Worm (Caenorhabditis elegans) whole organism, early embryonic: Measurements from ENCODE around the gene K02E11.7.
"Not testable (repeated sequence)": the region's sequence is repeated elsewhere in the genome, so short reads cannot be mapped to it uniquely, and the experiment has no call there.

Experiments used
- B0310.2 ChIP-seq: sonication (generic microtip); optimal IDR thresholded peaks from 2 replicates; lab custom pipeline; 2016; ENCODE audit warnings: mild to moderate bottlenecking, missing genetic modification characterization, missing compliant biosample characterization
- F13C5.2 ChIP-seq: sonication (generic microtip); optimal IDR thresholded peaks from 2 replicates; lab custom pipeline; 2017; ENCODE audit warnings: mild to moderate bottlenecking, missing genetic modification characterization, inconsistent platforms, missing compliant biosample characterization
- aly-1 ChIP-seq: sonication (generic microtip); optimal IDR thresholded peaks from 2 replicates; lab custom pipeline; 2016; ENCODE audit warnings: missing genetic modification characterization, missing compliant biosample characterization
- ama-1 ChIP-seq: fragments of 150-350 bp; optimal IDR thresholded peaks from 2 replicates; lab custom pipeline; 2014
- ceh-13 ChIP-seq: fragments of 200-800 bp; sonication (Bioruptor generic); optimal IDR thresholded peaks from 2 replicates; lab custom pipeline; 2018; ENCODE audit warnings: mild to moderate bottlenecking, missing genetic modification characterization, missing compliant biosample characterization
- ceh-36 ChIP-seq: sonication (generic microtip); optimal IDR thresholded peaks from 2 replicates; lab custom pipeline; 2016; ENCODE audit warnings: missing genetic modification characterization, inconsistent platforms, missing compliant biosample characterization
- ets-7 ChIP-seq: sonication (generic microtip); optimal IDR thresholded peaks from 2 replicates; lab custom pipeline; 2016; ENCODE audit warnings: missing genotype, missing genetic modification characterization, missing compliant biosample characterization
- flt-1 ChIP-seq: fragments of 200-800 bp; sonication (Bioruptor generic); IDR thresholded peaks from 2 replicates; pipeline ENCODE4 v1.3.6; 2022; ENCODE audit warnings: missing genetic modification characterization, missing compliant biosample characterization
- hmbx-1 ChIP-seq: sonication (generic microtip); optimal IDR thresholded peaks from 2 replicates; lab custom pipeline; 2016; ENCODE audit warnings: mild to moderate bottlenecking, missing genetic modification characterization, missing compliant biosample characterization
- hmg-4 ChIP-seq: fragments of 200-800 bp; sonication (Bioruptor generic); optimal IDR thresholded peaks from 2 replicates; lab custom pipeline; 2018; ENCODE audit warnings: mild to moderate bottlenecking, missing genetic modification characterization, missing compliant biosample characterization
- hnd-1 ChIP-seq: sonication (generic microtip); optimal IDR thresholded peaks from 2 replicates; lab custom pipeline; 2016; ENCODE audit warnings: missing genetic modification characterization, missing compliant biosample characterization
- pes-1 ChIP-seq: fragments of 200-800 bp; sonication (Bioruptor generic); IDR thresholded peaks from 2 replicates; pipeline ENCODE4 v1.3.6; 2022; ENCODE audit warnings: missing genetic modification reagents, missing genetic modification characterization, missing compliant biosample characterization
- scrt-1 ChIP-seq: fragments of 200-800 bp; sonication (Bioruptor generic); IDR thresholded peaks from 2 replicates; pipeline ENCODE4 v1.3.6; 2022; ENCODE audit warnings: missing genetic modification characterization, missing compliant biosample characterization
- sea-1 ChIP-seq: fragments of 200-800 bp; sonication (Bioruptor generic); conservative IDR thresholded peaks from 2 replicates; pipeline ENCODE4 v1.3.6; 2022; ENCODE audit warnings: missing genetic modification characterization, missing compliant biosample characterization
- tbx-11 ChIP-seq: fragments of 200-800 bp; sonication (Bioruptor generic); IDR thresholded peaks from 2 replicates; pipeline ENCODE4 v1.3.6; 2022; ENCODE audit warnings: missing genetic modification characterization, missing compliant biosample characterization
- tbx-37 ChIP-seq: fragments of 200-800 bp; sonication (Bioruptor generic); conservative IDR thresholded peaks from 2 replicates; pipeline ENCODE4 v1.3.6; 2022; ENCODE audit warnings: missing genetic modification reagents, missing genetic modification characterization, missing compliant biosample characterization
- tra-4 ChIP-seq: sonication (generic microtip); optimal IDR thresholded peaks from 2 replicates; lab custom pipeline; 2017; ENCODE audit warnings: missing genetic modification characterization, missing compliant biosample characterization

K02E11.7 gene

DNA sequence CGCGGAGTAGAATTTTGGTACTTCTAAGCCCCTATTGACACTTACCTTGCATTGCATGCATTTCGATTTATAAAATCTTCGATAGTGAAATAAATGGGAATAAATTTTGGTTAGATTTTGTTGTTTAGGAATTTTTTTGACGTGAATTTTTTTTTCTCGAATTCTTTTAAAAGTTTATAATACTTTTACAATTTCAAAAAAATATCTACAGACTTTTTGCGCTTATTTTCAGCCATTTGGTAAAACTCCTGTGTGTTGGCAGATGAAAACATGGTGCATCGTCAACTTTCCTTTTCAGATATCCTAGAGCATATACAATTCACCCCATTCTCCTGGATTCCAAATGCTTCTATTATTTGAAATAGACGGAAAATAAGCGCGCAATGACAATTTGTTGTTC is 36.5 kb upstream of the K02E11.7 start, which contains the start of gene F14D7.18:
TSS of gene F14D7.18 (minus strand) at position 101 of the 400 bp plus-strand sequence.
- no peak for TF ChIP-seq ama-1 (lab: Kevin White, UChicago)
- TF ChIP-seq tbx-37 = no peak
- TF ChIP-seq pes-1 (GFP tag; lab: Robert Waterston, UW) = no peak
- TF ChIP-seq hnd-1 (tag; lab: Kevin White, UChicago) = no peak
- TF ChIP-seq aly-1 (tag; lab: Kevin White, UChicago) = no peak
- no peak for TF ChIP-seq ceh-13 (GFP tag; lab: Kevin White, UChicago)
- TF ChIP-seq tra-4 = no peak

DNA sequence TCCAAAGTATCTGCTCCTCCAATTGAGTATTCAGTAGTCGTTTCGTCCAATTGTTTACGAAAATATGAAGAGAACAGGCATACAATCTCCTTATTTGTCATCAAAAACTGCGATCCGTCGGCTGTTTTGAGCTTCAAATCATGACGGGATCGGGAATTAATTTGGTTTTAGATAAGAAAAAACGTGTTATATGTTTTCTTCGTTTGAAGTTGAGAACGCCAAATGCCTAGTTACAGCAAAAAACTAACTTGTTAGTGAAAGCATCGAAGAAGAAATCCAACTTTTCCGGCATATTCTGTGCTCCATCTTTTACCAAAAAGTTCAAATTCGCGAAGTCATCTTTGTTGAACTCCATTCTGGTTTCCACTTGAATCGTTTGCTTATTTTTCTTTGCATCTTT is 35.2 kb upstream of the K02E11.7 start, which contains the start of gene F14D7.1:
TSS of gene F14D7.1 (minus strand) at position 101 of the 400 bp plus-strand sequence.
- TF ChIP-seq F13C5.2 (tag; lab: Kevin White, UChicago) = no peak
- TF ChIP-seq tbx-37 = no peak
- TF ChIP-seq hnd-1 (tag; lab: Kevin White, UChicago) = no peak
- TF ChIP-seq sea-1 (GFP tag; lab: Robert Waterston, UW) = no peak
- no peak for TF ChIP-seq ceh-36 (tag; lab: Kevin White, UChicago)

DNA sequence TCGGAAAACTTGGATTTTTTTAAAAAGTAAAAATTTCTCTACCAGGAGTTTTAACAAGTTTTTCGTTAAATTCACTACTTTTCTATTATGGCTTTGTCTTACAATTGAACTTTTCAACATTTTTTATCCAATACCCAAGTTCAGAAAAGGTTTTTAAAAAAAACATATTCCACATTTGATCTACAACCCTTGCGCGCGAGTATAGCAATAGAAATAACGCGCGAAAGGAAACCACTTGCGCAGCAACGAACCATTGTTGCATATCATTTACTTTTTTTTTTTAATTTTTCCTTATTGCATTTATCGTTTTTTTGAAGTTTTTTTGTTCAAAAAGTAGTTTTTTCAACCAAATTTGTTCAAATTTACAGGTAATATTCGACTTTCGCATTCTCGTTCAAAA is 31.7 kb upstream of the K02E11.7 start, which contains the start of gene F40G12.11:
TSS of gene F40G12.11 (plus strand) at position 369 of the 400 bp plus-strand sequence.
- no peak for TF ChIP-seq pes-1 (GFP tag; lab: Robert Waterston, UW)

DNA sequence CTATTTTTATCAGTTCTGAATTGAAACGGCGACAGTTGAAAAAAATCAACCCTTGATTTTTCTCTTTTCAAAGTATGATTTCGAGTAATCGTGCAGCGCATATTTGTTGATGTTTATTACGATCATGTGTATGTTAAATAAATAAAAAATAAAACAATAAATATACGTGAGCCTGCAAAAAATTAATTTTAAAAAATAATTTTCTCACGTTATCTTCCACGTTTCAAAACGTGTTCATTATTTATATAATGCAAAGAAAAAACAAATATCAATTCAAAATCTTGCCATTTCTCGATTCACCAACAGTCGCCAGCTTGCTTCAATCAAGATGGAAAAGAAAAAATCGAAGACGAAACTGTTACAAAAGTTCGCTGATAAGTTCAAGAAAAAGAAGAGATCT is 29.1 kb upstream of the K02E11.7 start, which contains the start of gene F40G12.10:
TSS of gene F40G12.10 (plus strand) at position 301 of the 400 bp plus-strand sequence.
- no peak for TF ChIP-seq hmbx-1
- no peak for TF ChIP-seq tbx-11
- no peak for TF ChIP-seq hnd-1 (tag; lab: Kevin White, UChicago)
- TF ChIP-seq ceh-13 (GFP tag; lab: Kevin White, UChicago) = no peak
- no peak for TF ChIP-seq F13C5.2 (tag; lab: Kevin White, UChicago)
- TF ChIP-seq sea-1 (GFP tag; lab: Robert Waterston, UW) = no peak
- TF ChIP-seq ama-1 (lab: Kevin White, UChicago) = no peak
- no peak for TF ChIP-seq ets-7
- no peak for TF ChIP-seq tbx-37
- TF ChIP-seq aly-1 (tag; lab: Kevin White, UChicago) = no peak
- TF ChIP-seq scrt-1 = no peak
- TF ChIP-seq B0310.2 = no peak
- no peak for TF ChIP-seq ceh-36 (tag; lab: Kevin White, UChicago)
- no peak for TF ChIP-seq hmg-4 (GFP tag; lab: Kevin White, UChicago)
- TF ChIP-seq flt-1 (GFP tag; lab: Robert Waterston, UW) = no peak
- no peak for TF ChIP-seq pes-1 (GFP tag; lab: Robert Waterston, UW)
- TF ChIP-seq tra-4 = no peak

DNA sequence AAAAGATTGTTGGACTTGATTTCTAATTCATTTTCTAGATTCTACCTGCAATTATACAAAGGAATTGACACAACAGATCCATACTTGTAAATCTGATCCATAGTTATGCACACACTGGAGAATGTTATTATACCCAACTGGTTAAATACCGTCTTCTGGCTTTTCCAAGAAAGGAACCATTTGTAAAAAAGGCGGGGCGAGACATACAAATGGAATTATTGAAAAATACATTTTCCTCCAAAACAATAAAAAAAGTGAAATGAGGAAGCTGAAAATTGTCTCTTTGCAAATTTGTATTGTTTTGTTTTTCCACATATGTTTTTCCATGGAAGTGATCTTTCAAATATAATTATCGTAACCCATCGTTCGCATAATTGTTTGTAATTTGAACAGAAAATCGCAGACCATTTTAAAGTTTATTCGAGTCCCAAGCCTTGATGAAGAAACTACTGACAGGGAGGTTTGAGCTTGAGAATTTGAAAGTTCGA is 28.1 kb upstream of the K02E11.7 start, which contains the start of the genes srt-74 and F40G12.9:
TSS of gene srt-74 (minus strand) at position 101 of the 488 bp plus-strand sequence.
TSS of gene F40G12.9 (plus strand) at position 438 of the 488 bp plus-strand sequence.
- TF ChIP-seq ets-7 (no peak), ama-1 (lab: Kevin White, UChicago) (no peak), scrt-1 (no peak), B0310.2 (no peak), tbx-37 (no peak), ceh-13 (GFP tag; lab: Kevin White, UChicago) (no peak), hnd-1 (tag; lab: Kevin White, UChicago) (no peak), sea-1 (GFP tag; lab: Robert Waterston, UW) (no peak), F13C5.2 (tag; lab: Kevin White, UChicago) (no peak), pes-1 (GFP tag; lab: Robert Waterston, UW) (no peak), flt-1 (GFP tag; lab: Robert Waterston, UW) (no peak), tra-4 (no peak), tbx-11 (no peak), hmbx-1 (no peak)

DNA sequence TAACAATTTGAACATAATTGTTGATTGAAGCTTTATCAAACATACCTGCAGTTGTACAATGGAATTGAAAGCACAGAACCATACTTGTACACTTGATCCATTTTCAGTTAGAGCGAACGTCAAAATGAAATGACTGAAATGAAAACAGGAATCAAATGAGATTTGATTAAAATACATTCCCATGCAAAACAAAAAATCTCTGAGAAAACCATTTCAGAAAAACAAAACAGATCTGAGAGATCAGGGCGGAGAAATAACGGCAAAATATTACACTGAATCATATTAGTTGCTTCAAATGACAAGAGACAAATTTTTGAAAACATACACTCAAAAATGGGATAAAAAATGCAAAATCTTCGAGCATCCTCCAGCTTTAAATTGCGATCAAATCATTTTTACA is 25.7 kb upstream of the K02E11.7 start, which contains the start of gene srt-33:
TSS of gene srt-33 (minus strand) at position 101 of the 400 bp plus-strand sequence.
- TF ChIP-seq hnd-1 (tag; lab: Kevin White, UChicago) (no peak), B0310.2 (no peak), ceh-13 (GFP tag; lab: Kevin White, UChicago) (no peak), F13C5.2 (tag; lab: Kevin White, UChicago) (no peak), hmg-4 (GFP tag; lab: Kevin White, UChicago) (no peak), ceh-36 (tag; lab: Kevin White, UChicago) (no peak), ets-7 (no peak), tbx-37 (no peak), flt-1 (GFP tag; lab: Robert Waterston, UW) (no peak), ama-1 (lab: Kevin White, UChicago) (no peak), aly-1 (tag; lab: Kevin White, UChicago) (no peak), sea-1 (GFP tag; lab: Robert Waterston, UW) (no peak), pes-1 (GFP tag; lab: Robert Waterston, UW) (no peak), hmbx-1 (no peak), tbx-11 (no peak), tra-4 (no peak), scrt-1 (no peak)

DNA sequence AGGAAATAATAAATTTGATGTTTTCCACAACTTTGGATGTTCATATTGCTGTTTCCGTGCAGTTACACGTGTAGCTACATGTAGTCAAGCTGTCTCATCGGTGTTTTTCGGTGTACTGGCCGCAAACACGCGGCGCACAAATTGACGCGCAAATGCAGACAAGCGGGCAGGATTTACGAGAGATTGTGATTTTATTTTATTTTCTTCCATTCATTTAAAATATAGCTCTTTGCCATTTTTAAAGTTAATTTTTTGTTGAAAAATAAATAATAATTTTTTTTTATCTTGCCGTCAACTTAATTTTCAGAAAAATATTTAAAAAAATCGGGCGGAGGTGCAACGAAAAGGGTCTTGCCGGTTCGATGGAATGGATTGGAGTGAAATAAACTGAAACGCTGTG is 20.1 kb upstream of the K02E11.7 start, which contains the start of gene F40G12.7:
TSS of gene F40G12.7 (plus strand) at position 301 of the 400 bp plus-strand sequence.
- not testable (repeated sequence) for TF ChIP-seq B0310.2; ceh-13 (GFP tag; lab: Kevin White, UChicago); ama-1 (lab: Kevin White, UChicago)

DNA sequence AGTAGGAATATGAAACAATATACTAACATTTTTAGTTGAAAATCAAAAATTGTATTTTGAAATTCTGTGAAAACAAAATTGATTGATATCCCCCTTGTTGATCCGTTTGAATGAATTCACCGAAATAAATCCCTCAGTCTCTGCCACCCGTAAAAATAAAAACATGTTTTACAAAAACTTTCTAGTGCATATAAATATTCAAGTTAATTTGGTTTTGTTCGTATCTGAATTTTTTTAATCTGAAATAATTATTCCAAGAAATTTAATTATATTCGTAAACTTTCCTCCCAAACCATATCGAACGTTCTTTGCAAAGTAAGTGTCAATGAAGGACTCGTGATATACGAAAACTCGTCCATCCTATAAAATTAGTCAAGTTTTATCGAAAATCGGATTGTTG is 18.9 kb upstream of the K02E11.7 start, which contains the start of gene F40G12.6:
TSS of gene F40G12.6 (minus strand) at position 101 of the 400 bp plus-strand sequence.
- TF ChIP-seq hmg-4 (GFP tag; lab: Kevin White, UChicago) (no peak), ceh-36 (tag; lab: Kevin White, UChicago) (no peak), aly-1 (tag; lab: Kevin White, UChicago) (no peak), ceh-13 (GFP tag; lab: Kevin White, UChicago) (no peak), ama-1 (lab: Kevin White, UChicago) (no peak), hnd-1 (tag; lab: Kevin White, UChicago) (no peak), ets-7 (no peak), pes-1 (GFP tag; lab: Robert Waterston, UW) (no peak), sea-1 (GFP tag; lab: Robert Waterston, UW) (no peak), F13C5.2 (tag; lab: Kevin White, UChicago) (no peak), hmbx-1 (no peak), tra-4 (no peak), tbx-37 (no peak)
